Worm (Caenorhabditis elegans): ENCODE data around the gene scc-2.
A peak's percentile ranks its signal among the peaks of the same experiment; 100 is the strongest.

DNA sequence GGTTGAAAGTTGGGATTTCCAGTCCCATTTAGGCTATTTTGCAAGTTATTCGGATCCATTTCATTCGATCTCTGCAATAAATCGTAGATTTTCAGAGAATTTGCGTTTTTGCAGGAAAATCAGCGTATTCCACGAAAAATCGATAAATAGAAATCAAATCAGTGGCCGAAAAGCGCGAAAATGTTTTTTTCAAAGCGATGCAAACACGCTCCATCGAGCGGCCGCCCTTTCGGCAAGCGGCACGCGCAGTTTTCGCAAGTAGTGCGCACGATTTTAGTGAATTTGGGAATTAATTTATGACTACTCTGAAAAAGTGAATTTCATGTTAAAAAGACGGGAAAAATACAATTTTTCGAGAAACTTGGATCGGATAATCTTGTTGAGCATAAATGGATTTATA is 8.3 kb downstream of the scc-2 start:
- TF ChIP-seq ama-1 (optimal IDR thresholded peaks at IDR 0.05) = no peak
- peak; percentile 80 for TF ChIP-seq pes-1 (GFP tag; IDR thresholded peaks at IDR 0.05)

All from whole organism, early embryonic.